Fruit fly (Drosophila melanogaster): ENCODE measurements around the gene CG14377.

CG14377 gene

DNA sequence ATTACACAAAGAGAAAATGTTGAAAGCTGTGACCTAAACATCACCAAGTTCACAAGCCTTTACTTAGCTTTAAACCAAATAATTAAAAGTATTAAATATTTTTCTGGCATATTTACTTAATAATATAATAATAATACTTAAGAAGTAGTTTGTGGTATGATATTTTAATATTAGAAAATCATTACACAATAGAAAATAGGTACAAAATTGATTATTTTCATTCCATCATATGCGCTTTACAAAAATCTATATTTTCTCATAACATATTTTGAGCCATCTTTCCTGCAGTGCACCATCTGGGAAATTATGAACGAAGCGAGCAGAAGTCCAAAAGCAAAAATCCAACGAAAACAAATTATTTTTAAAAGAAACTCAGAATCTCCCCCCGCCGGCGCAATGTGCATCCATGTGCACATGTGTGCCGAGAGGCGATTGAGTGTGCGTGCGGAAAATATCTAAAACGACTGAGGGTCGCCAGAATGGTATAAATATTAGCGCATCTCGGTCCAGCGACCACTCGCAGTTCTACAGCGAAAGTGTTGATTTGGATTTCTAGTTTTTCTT lies 27.9 kb downstream of the CG14377 start, which contains the start of gene Act87E (continued):
- TF ChIP-seq CG14965 (GFP tag; optimal IDR thresholded peaks at IDR 0.05; ENCODE audit: borderline replicate concordance) (no peak), CG18476 (GFP tag; optimal IDR thresholded peaks at IDR 0.05) (no peak), Lhr (GFP tag; optimal IDR thresholded peaks at IDR 0.05) (no peak), stc (GFP tag; IDR thresholded peaks at IDR 0.05) (peak; percentile 58), NFAT (GFP tag; IDR thresholded peaks at IDR 0.05) (no peak), CG12104 (GFP tag; optimal IDR thresholded peaks at IDR 0.05) (peak; percentile 66), CG31365 (tag; optimal IDR thresholded peaks at IDR 0.05) (no peak), Xbp1 (GFP tag; optimal IDR thresholded peaks at IDR 0.05) (peak; percentile 52), hb (GFP tag; IDR thresholded peaks at IDR 0.05; ENCODE audit: partially characterized antibody) (no peak), Lpt (GFP tag; optimal IDR thresholded peaks at IDR 0.05) (no peak), az2 (GFP tag; optimal IDR thresholded peaks at IDR 0.05) (peak; percentile 40), CG5180 (GFP tag; optimal IDR thresholded peaks at IDR 0.05) (peak; percentile 43), nmo (GFP tag; optimal IDR thresholded peaks at IDR 0.05) (peak; percentile 83), CG4424 (GFP tag; optimal IDR thresholded peaks at IDR 0.05) (peak; percentile 52), Dll (GFP tag; IDR thresholded peaks at IDR 0.05; ENCODE audit: partially characterized antibody) (no peak), Mes4 (GFP tag; optimal IDR thresholded peaks at IDR 0.05) (no peak), CG33557 (GFP tag; optimal IDR thresholded peaks at IDR 0.05) (peak; percentile 69), Dp (GFP tag; optimal IDR thresholded peaks at IDR 0.05) (no peak), Eip74EF (GFP tag; optimal IDR thresholded peaks at IDR 0.05) (peak in 1 of 2 experiments; percentile 72), CG12155 (GFP tag; optimal IDR thresholded peaks at IDR 0.05) (peak; percentile 19), CG14441 (GFP tag; IDR thresholded peaks at IDR 0.05) (no peak), onecut (GFP tag; IDR thresholded peaks at IDR 0.05) (no peak), sob (GFP tag; IDR thresholded peaks at IDR 0.05) (no peak), CG3065 (GFP tag; optimal IDR thresholded peaks at IDR 0.05) (no peak), CG42726 (GFP tag; IDR thresholded peaks at IDR 0.05; ENCODE audit: partially characterized antibody) (no peak), toy (GFP tag; IDR thresholded peaks at IDR 0.05) (no peak), CG1647 (GFP tag; optimal IDR thresholded peaks at IDR 0.05) (no peak), ATbp (GFP tag; optimal IDR thresholded peaks at IDR 0.05) (peak; percentile 35), CG6683 (GFP tag; optimal IDR thresholded peaks at IDR 0.05) (no peak), zfh1 (GFP tag; IDR thresholded peaks at IDR 0.05) (no peak), CG17361 (GFP tag; IDR thresholded peaks at IDR 0.05) (peak; percentile 91), CG11504 (tag; optimal IDR thresholded peaks at IDR 0.05) (peak; percentile 85), CG12659 (GFP tag; optimal IDR thresholded peaks at IDR 0.05) (peak; percentile 72), NC2β (GFP tag; optimal IDR thresholded peaks at IDR 0.05) (no peak), fru (optimal IDR thresholded peaks at IDR 0.05) (no peak), CG5245 (GFP tag; optimal IDR thresholded peaks at IDR 0.05) (no peak), NK7.1 (GFP tag; optimal IDR thresholded peaks at IDR 0.05) (no peak), CG13775 (GFP tag; optimal IDR thresholded peaks at IDR 0.05) (peak; percentile 64), Hr3 (GFP tag; optimal IDR thresholded peaks at IDR 0.05) (peak; percentile 67), Gsc (GFP tag; IDR thresholded peaks at IDR 0.05) (no peak), CG8388 (GFP tag; optimal IDR thresholded peaks at IDR 0.05) (peak; percentile 66), repo (GFP tag; optimal IDR thresholded peaks at IDR 0.05) (no peak), CG5953 (GFP tag; IDR thresholded peaks at IDR 0.05) (no peak), sc (optimal IDR thresholded peaks at IDR 0.05) (no peak), sc (GFP tag; optimal IDR thresholded peaks at IDR 0.05) (peak; percentile 47), HLH54F (GFP tag; optimal IDR thresholded peaks at IDR 0.05) (no peak), dysf (GFP tag; IDR thresholded peaks at IDR 0.05) (peak; percentile 65; the same call in 2 of the 3 replicates), cwo (GFP tag; optimal IDR thresholded peaks at IDR 0.05) (peak; percentile 39), zen (tag; optimal IDR thresholded peaks at IDR 0.05) (peak; percentile 36), Adf1 (GFP tag; IDR thresholded peaks at IDR 0.05) (no peak), exex (tag; optimal IDR thresholded peaks at IDR 0.05) (no peak)
